Fruit fly (Drosophila melanogaster) whole organism, embryonic: Measurements from ENCODE around the gene CG8135.
A peak's percentile ranks its signal among the peaks of the same experiment; 100 is the strongest.

Source experiments
- CG10209 ChIP-seq: fragments of 200-800 bp; sonication (Bioruptor generic); optimal IDR thresholded peaks from 3 replicates; lab custom pipeline; 2017; ENCODE audit warnings: missing biosample characterization, mild to moderate bottlenecking, missing genetic modification characterization, missing genetic modification reagents
- CG10431 ChIP-seq: fragments of 200-800 bp; sonication (Bioruptor generic); optimal IDR thresholded peaks from 3 replicates; lab custom pipeline; 2018; ENCODE audit warnings: missing biosample characterization, mild to moderate bottlenecking, missing genetic modification characterization
- CG10959 ChIP-seq: fragments of 200-800 bp; sonication (Bioruptor generic); IDR thresholded peaks from 2 replicates; pipeline ENCODE4 v1.3.6; 2022; ENCODE audit warnings: missing biosample characterization, missing genetic modification characterization
- CG11723 ChIP-seq: fragments of 200-800 bp; sonication (Bioruptor generic); optimal IDR thresholded peaks from 2 replicates; lab custom pipeline; 2017; ENCODE audit warnings: missing biosample characterization, mild to moderate bottlenecking, missing genetic modification characterization
- CG12219 ChIP-seq: fragments of 200-800 bp; sonication (Bioruptor generic); optimal IDR thresholded peaks from 3 replicates; lab custom pipeline; 2018; ENCODE audit warnings: missing biosample characterization, mild to moderate bottlenecking, missing genetic modification characterization
- CG12659 ChIP-seq: fragments of 200-800 bp; sonication (Bioruptor generic); optimal IDR thresholded peaks from 3 replicates; lab custom pipeline; 2017; ENCODE audit warnings: mild to moderate bottlenecking, missing biosample characterization, missing genetic modification reagents, missing genetic modification characterization
- CG14710 ChIP-seq: fragments of 200-800 bp; sonication (Bioruptor generic); optimal IDR thresholded peaks from 3 replicates; lab custom pipeline; 2019; ENCODE audit warnings: missing biosample characterization, mild to moderate bottlenecking, missing genetic modification characterization, moderate library complexity
- CG1602 ChIP-seq: fragments of 200-800 bp; sonication (Bioruptor generic); optimal IDR thresholded peaks from 3 replicates; lab custom pipeline; 2016; ENCODE audit warnings: missing biosample characterization, missing genetic modification characterization
- CG17385 ChIP-seq: fragments of 200-800 bp; sonication (Bioruptor generic); optimal IDR thresholded peaks from 3 replicates; lab custom pipeline; 2018; ENCODE audit warnings: missing biosample characterization, mild to moderate bottlenecking, missing genetic modification characterization
- CG17802 ChIP-seq: fragments of 200-800 bp; sonication (Bioruptor generic); optimal IDR thresholded peaks from 2 replicates; lab custom pipeline; 2018; ENCODE audit warnings: missing biosample characterization, mild to moderate bottlenecking, missing genetic modification characterization, moderate library complexity
- CG2712 ChIP-seq: fragments of 200-800 bp; optimal IDR thresholded peaks from 3 replicates; lab custom pipeline; 2019; ENCODE audit warnings: missing biosample characterization, mild to moderate bottlenecking, missing genetic modification characterization, moderate library complexity
- CG30403 ChIP-seq: fragments of 200-800 bp; sonication (Bioruptor generic); optimal IDR thresholded peaks from 3 replicates; lab custom pipeline; 2016; ENCODE audit warnings: missing biosample characterization, missing genetic modification characterization
- CG3065 ChIP-seq: fragments of 200-800 bp; sonication (Bioruptor generic); optimal IDR thresholded peaks from 2 replicates; lab custom pipeline; 2016; ENCODE audit warnings: missing biosample characterization, missing genetic modification characterization
- CG6272 ChIP-seq: fragments of 200-800 bp; sonication (Bioruptor generic); IDR thresholded peaks from 2 replicates; pipeline ENCODE4 v1.3.6; 2022; ENCODE audit warnings: missing biosample characterization, missing genetic modification characterization
- CG6689 ChIP-seq: fragments of 200-800 bp; sonication (Bioruptor generic); IDR thresholded peaks from 2 replicates; pipeline ENCODE4 v1.3.6; 2022; ENCODE audit warnings: missing biosample characterization, missing genetic modification characterization
- CG7556 ChIP-seq: fragments of 200-800 bp; sonication (Bioruptor generic); optimal IDR thresholded peaks from 2 replicates; lab custom pipeline; 2017; ENCODE audit warnings: missing biosample characterization, mild to moderate bottlenecking, missing genetic modification characterization
- CG7745 ChIP-seq: fragments of 200-800 bp; sonication (Bioruptor generic); optimal IDR thresholded peaks from 2 replicates; lab custom pipeline; 2018; ENCODE audit warnings: missing biosample characterization, mild to moderate bottlenecking, missing genetic modification characterization, moderate library complexity
- Camta ChIP-seq: fragments of 200-800 bp; sonication (Bioruptor generic); optimal IDR thresholded peaks from 2 replicates; lab custom pipeline; 2016; ENCODE audit warnings: missing biosample characterization, missing genetic modification characterization
- Drgx ChIP-seq: fragments of 200-800 bp; sonication (Bioruptor generic); IDR thresholded peaks from 2 replicates; pipeline ENCODE4 v1.3.6; 2022; ENCODE audit warnings: missing biosample characterization, missing genetic modification characterization
- H2.0 ChIP-seq: fragments of 200-800 bp; sonication (Bioruptor generic); IDR thresholded peaks from 2 replicates; pipeline ENCODE4 v1.3.6; 2022; ENCODE audit warnings: missing biosample characterization, missing genetic modification characterization
- Hr3 ChIP-seq: fragments of 200-800 bp; sonication (Bioruptor generic); optimal IDR thresholded peaks from 3 replicates; lab custom pipeline; 2016; ENCODE audit warnings: missing biosample characterization, missing genetic modification characterization
- Lhr ChIP-seq: fragments of 200-800 bp; sonication (Bioruptor generic); optimal IDR thresholded peaks from 3 replicates; lab custom pipeline; 2017; ENCODE audit warnings: mild to moderate bottlenecking, missing biosample characterization, missing genetic modification reagents, missing genetic modification characterization
- Med ChIP-seq: fragments of 200-800 bp; sonication (Bioruptor generic); peaks from one replicate; lab custom pipeline; 2016; ENCODE audit warnings: missing biosample characterization, missing genetic modification characterization, mild to moderate bottlenecking, inconsistent platforms, moderate library complexity
- Oaz ChIP-seq: fragments of 200-800 bp; sonication (Bioruptor generic); IDR thresholded peaks from 2 replicates; pipeline ENCODE4 v1.3.6; 2022; ENCODE audit warnings: missing biosample characterization, missing genetic modification characterization
- Optix ChIP-seq: fragments of 200-800 bp; sonication (Bioruptor generic); IDR thresholded peaks from 3 replicates; pipeline ENCODE4 v1.3.6; 2022; ENCODE audit warnings: missing biosample characterization, missing genetic modification characterization
- PHDP ChIP-seq: fragments of 200-800 bp; sonication (Bioruptor generic); optimal IDR thresholded peaks from 3 replicates; lab custom pipeline; 2018; ENCODE audit warnings: missing biosample characterization, mild to moderate bottlenecking, missing genetic modification characterization, moderate library complexity
- Scr ChIP-seq: fragments of 200-800 bp; sonication (Bioruptor generic); IDR thresholded peaks from 2 replicates; pipeline ENCODE4 v1.3.6; 2022; ENCODE audit warnings: missing biosample characterization, missing genetic modification characterization; ENCODE audit not compliant: partially characterized antibody
- Six4 ChIP-seq: fragments of 200-800 bp; sonication (Bioruptor generic); optimal IDR thresholded peaks from 2 replicates; lab custom pipeline; 2016; ENCODE audit warnings: missing biosample characterization, missing genetic modification characterization
- Ssrp ChIP-seq: fragments of 200-800 bp; sonication (Bioruptor generic); optimal IDR thresholded peaks from 2 replicates; lab custom pipeline; 2018; ENCODE audit warnings: missing biosample characterization, mild to moderate bottlenecking, missing genetic modification characterization, moderate library complexity
- Stat92E ChIP-seq, 3 experiments: fragments of >200 bp in 2 of 3; fragments of 200-800 bp in 1 of 3; sonication (Bioruptor generic) in 1 of 3; optimal IDR thresholded peaks; 2 replicates each; lab custom pipeline; 2017 to 2019; ENCODE audit warnings: missing biosample characterization in 3 of 3, missing genetic modification characterization in 3 of 3, mild to moderate bottlenecking in 1 of 3, moderate library complexity in 1 of 3
- Xrp1 ChIP-seq: fragments of 200-800 bp; sonication (Bioruptor generic); IDR thresholded peaks from 2 replicates; pipeline ENCODE4 v1.3.6; 2022; ENCODE audit warnings: missing biosample characterization, missing genetic modification characterization
- chn ChIP-seq: fragments of 200-800 bp; sonication (Bioruptor generic); optimal IDR thresholded peaks from 2 replicates; lab custom pipeline; 2016; ENCODE audit warnings: missing biosample characterization, missing genetic modification characterization
- croc ChIP-seq: fragments of 200-800 bp; sonication (Bioruptor generic); conservative IDR thresholded peaks from 3 replicates; pipeline ENCODE4 v1.3.6; 2022; ENCODE audit warnings: missing biosample characterization, missing genetic modification characterization
- dmrt11E ChIP-seq: fragments of 200-800 bp; sonication (Bioruptor generic); optimal IDR thresholded peaks from 3 replicates; lab custom pipeline; 2018; ENCODE audit warnings: missing biosample characterization, mild to moderate bottlenecking, missing genetic modification characterization, moderate library complexity
- emc ChIP-seq: fragments of 200-800 bp; sonication (Bioruptor generic); optimal IDR thresholded peaks from 2 replicates; lab custom pipeline; 2016; ENCODE audit warnings: missing biosample characterization, missing genetic modification characterization
- eyg ChIP-seq: fragments of 200-800 bp; sonication (Bioruptor generic); optimal IDR thresholded peaks from 3 replicates; lab custom pipeline; 2016; ENCODE audit warnings: missing biosample characterization, missing genetic modification characterization
- fd102C ChIP-seq: fragments of 200-800 bp; sonication (Bioruptor generic); optimal IDR thresholded peaks from 2 replicates; lab custom pipeline; 2018; ENCODE audit warnings: missing biosample characterization, mild to moderate bottlenecking, missing genetic modification characterization, moderate library complexity
- gem ChIP-seq: fragments of 200-800 bp; sonication (Bioruptor generic); optimal IDR thresholded peaks from 2 replicates; lab custom pipeline; 2019; ENCODE audit warnings: missing biosample characterization, mild to moderate bottlenecking, missing genetic modification characterization, moderate library complexity
- gfzf ChIP-seq: fragments of 200-800 bp; sonication (Bioruptor generic); optimal IDR thresholded peaks from 2 replicates; lab custom pipeline; 2016; ENCODE audit warnings: missing biosample characterization, mild to moderate bottlenecking, missing genetic modification characterization, moderate library complexity
- lola ChIP-seq, 3 experiments: fragments of >200 bp in 2 of 3; fragments of 200-800 bp in 1 of 3; sonication (Bioruptor generic) in 1 of 3; optimal IDR thresholded peaks; 2 replicates each; lab custom pipeline; 2017 to 2019; ENCODE audit warnings: missing biosample characterization in 3 of 3, missing genetic modification characterization in 3 of 3, mild to moderate bottlenecking in 1 of 3, moderate library complexity in 1 of 3
- lov ChIP-seq, 2 experiments: fragments of 200-800 bp in 1 of 2; fragments of >200 bp in 1 of 2; sonication (Bioruptor generic) in 1 of 2; IDR thresholded peaks in 1 of 2; optimal IDR thresholded peaks in 1 of 2; 2 replicates in 1 of 2; 3 replicates in 1 of 2; pipeline versions ENCODE4 v1.3.6 to Lab custom; 2017 to 2022; ENCODE audit warnings: missing biosample characterization in 1 of 2, missing genetic modification characterization in 1 of 2
- odd ChIP-seq: fragments of 200-800 bp; sonication (Bioruptor generic); optimal IDR thresholded peaks from 2 replicates; lab custom pipeline; 2017; ENCODE audit warnings: missing biosample characterization, mild to moderate bottlenecking, missing genetic modification characterization
- rib ChIP-seq: fragments of 200-800 bp; sonication (Bioruptor generic); IDR thresholded peaks from 2 replicates; pipeline ENCODE4 v1.3.6; 2022; ENCODE audit warnings: missing biosample characterization, missing genetic modification characterization
- row ChIP-seq: fragments of 200-800 bp; sonication (Bioruptor generic); IDR thresholded peaks from 3 replicates; pipeline ENCODE4 v1.3.6; 2022; ENCODE audit warnings: missing biosample characterization, missing genetic modification characterization
- tin ChIP-seq: fragments of 200-800 bp; sonication (Bioruptor generic); optimal IDR thresholded peaks from 3 replicates; lab custom pipeline; 2016; ENCODE audit warnings: missing biosample characterization, missing genetic modification characterization
- tio ChIP-seq: fragments of 200-800 bp; sonication (Bioruptor generic); optimal IDR thresholded peaks from 2 replicates; lab custom pipeline; 2017; ENCODE audit warnings: missing biosample characterization, missing genetic modification characterization, inconsistent platforms
- trh ChIP-seq: fragments of 200-800 bp; sonication (Bioruptor generic); optimal IDR thresholded peaks from 2 replicates; lab custom pipeline; 2016; ENCODE audit warnings: missing biosample characterization, missing genetic modification characterization
- vvl ChIP-seq: fragments of 200-800 bp; sonication (Bioruptor generic); IDR thresholded peaks from 2 replicates; pipeline ENCODE4 v1.3.6; 2022; ENCODE audit warnings: missing biosample characterization, missing genetic modification characterization

Gene CG8135

DNA sequence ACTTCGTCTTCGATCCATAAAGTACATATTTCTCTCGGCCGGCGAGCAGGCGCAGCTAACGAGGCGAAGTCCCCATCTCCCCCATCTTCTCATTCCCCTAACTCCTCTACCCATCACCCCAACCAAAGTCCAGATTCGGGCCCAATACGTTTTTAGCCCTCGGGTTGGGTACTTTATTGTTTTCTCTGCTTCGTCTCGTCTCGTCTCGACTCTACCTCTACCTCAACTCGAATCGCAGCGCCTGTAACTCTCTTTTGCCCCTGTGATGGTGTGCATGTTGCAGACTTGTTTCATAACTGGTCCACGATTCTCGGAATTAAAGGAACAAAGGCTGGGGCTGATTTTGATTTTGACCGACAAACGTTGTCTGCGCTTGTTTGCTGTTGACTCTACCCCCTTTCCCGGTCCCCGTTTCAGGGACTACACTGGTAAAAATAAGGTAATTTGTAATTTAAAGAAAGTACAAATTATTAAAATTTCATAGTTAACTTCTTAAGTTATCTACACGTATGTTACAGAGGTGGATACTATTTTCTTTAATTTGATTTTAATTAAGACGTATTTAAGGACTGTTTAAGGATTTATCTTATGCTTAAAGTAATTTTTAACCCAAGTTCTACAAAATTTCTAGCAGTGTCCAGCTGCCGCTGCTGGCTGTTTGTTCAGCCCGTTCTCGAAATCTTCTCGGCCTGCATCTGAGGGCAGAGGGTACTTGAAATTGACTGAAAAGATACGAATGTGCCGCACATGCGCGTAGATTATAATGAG, 25.4 kb upstream of the CG8135 start (continued):
- TF ChIP-seq H2.0 (GFP tag; lab: Robert Waterston, UW) (no peak), chn (GFP tag; lab: Kevin White, UChicago) (peak; percentile 9), Lhr (GFP tag; lab: Kevin White, UChicago) (peak; percentile 10), PHDP (tag; lab: Kevin White, UChicago) (peak; percentile 16), dmrt11E (tag; lab: Kevin White, UChicago) (peak; percentile 93), CG6272 (0 out of 2 replicates have a peak, but pooled peaks have one; percentile 7), CG2712 (tag; lab: Kevin White, UChicago) (peak; percentile 92), CG1602 (GFP tag; lab: Kevin White, UChicago) (peak; percentile 23), CG30403 (GFP tag; lab: Kevin White, UChicago) (peak; percentile 51), gfzf (no peak), tio (GFP tag; lab: Kevin White, UChicago) (peak; percentile 60), CG10431 (GFP tag; lab: Kevin White, UChicago) (peak; percentile 30), emc (GFP tag; lab: Kevin White, UChicago) (no peak), tin (GFP tag; lab: Kevin White, UChicago) (peak; percentile 54), CG12219 (peak; percentile 17), trh (GFP tag; lab: Kevin White, UChicago) (peak; percentile 1), rib (GFP tag; lab: Robert Waterston, UW) (no peak), Hr3 (GFP tag; lab: Kevin White, UChicago) (peak; percentile 55), CG17802 (tag; lab: Kevin White, UChicago) (peak; percentile 24), Stat92E (GFP tag; optimal IDR thresholded peaks at IDR 0.05; lab: Kevin White, UChicago) (peak in 1 of 3 experiments; percentile 99), Oaz (GFP tag; lab: Robert Waterston, UW) (no peak), eyg (GFP tag; lab: Kevin White, UChicago) (no peak), CG6689 (GFP tag; lab: Robert Waterston, UW) (peak; percentile 61), lola (GFP tag; optimal IDR thresholded peaks at IDR 0.05; lab: Kevin White, UChicago) (peak in 1 of 3 experiments; percentile 90), Drgx (GFP tag; lab: Robert Waterston, UW) (peak; percentile 40), CG7745 (peak; percentile 51), CG3065 (peak; percentile 6), CG10959 (peak; percentile 63; the same call in 1 of the 2 replicates), lov (optimal IDR thresholded peaks at IDR 0.05; lab: Kevin White, UChicago) (no peak), lov (GFP tag; IDR thresholded peaks at IDR 0.05; lab: Robert Waterston, UW) (0 out of 3 replicates have a peak, but pooled peaks have one; percentile 37), CG11723 (GFP tag; lab: Kevin White, UChicago) (peak; percentile 20), croc (GFP tag; lab: Robert Waterston, UW) (peak; percentile 54; the same call in 2 of the 3 replicates), CG17385 (GFP tag; lab: Kevin White, UChicago) (peak; percentile 28), Ssrp (tag; lab: Kevin White, UChicago) (peak; percentile 61), Med (GFP tag; lab: Kevin White, UChicago) (peak; percentile 88), Camta (GFP tag; lab: Kevin White, UChicago) (peak; percentile 47), Six4 (GFP tag; lab: Kevin White, UChicago) (no peak), gem (tag; lab: Kevin White, UChicago) (peak; percentile 83), CG10209 (GFP tag; lab: Kevin White, UChicago) (peak; percentile 58), odd (GFP tag; lab: Kevin White, UChicago) (peak; percentile 40), Optix (GFP tag; lab: Robert Waterston, UW) (0 out of 3 replicates have a peak, but pooled peaks have one; percentile 19), Scr (GFP tag; lab: Robert Waterston, UW) (no peak), row (peak; percentile 68), Xrp1 (peak; percentile 91), CG14710 (tag; lab: Kevin White, UChicago) (peak; percentile 87), CG12659 (GFP tag; lab: Kevin White, UChicago) (peak; percentile 15), CG7556 (GFP tag; lab: Kevin White, UChicago) (peak; percentile 78), vvl (GFP tag; lab: Robert Waterston, UW) (peak; percentile 58), fd102C (GFP tag; lab: Kevin White, UChicago) (peak; percentile 65)
